Fruit fly (Drosophila melanogaster) whole organism, embryonic: ENCODE data around the gene Sem1.

Source experiments
- Atf-2 ChIP-seq: fragments of 200-800 bp; sonication (Bioruptor generic); optimal IDR thresholded peaks from 2 replicates; lab custom pipeline; 2016; ENCODE audit warnings: missing biosample characterization, missing genetic modification characterization
- BEAF-32 ChIP-seq: fragments of 200-800 bp; sonication (Bioruptor generic); optimal IDR thresholded peaks from 3 replicates; lab custom pipeline; 2017; ENCODE audit warnings: missing biosample characterization, missing genetic modification characterization, mild to moderate bottlenecking, moderate library complexity, missing genetic modification reagents
- CG10147 ChIP-seq: fragments of 200-800 bp; sonication (Bioruptor generic); optimal IDR thresholded peaks from 2 replicates; lab custom pipeline; 2019; ENCODE audit warnings: missing biosample characterization, mild to moderate bottlenecking, missing genetic modification characterization, moderate library complexity
- CG13775 ChIP-seq: fragments of 200-800 bp; sonication (Bioruptor generic); optimal IDR thresholded peaks from 3 replicates; lab custom pipeline; 2017; ENCODE audit warnings: missing biosample characterization, mild to moderate bottlenecking, missing genetic modification characterization
- CG14710 ChIP-seq: fragments of 200-800 bp; sonication (Bioruptor generic); optimal IDR thresholded peaks from 3 replicates; lab custom pipeline; 2019; ENCODE audit warnings: missing biosample characterization, mild to moderate bottlenecking, missing genetic modification characterization, moderate library complexity
- CG1792 ChIP-seq: fragments of 200-800 bp; sonication (Bioruptor generic); optimal IDR thresholded peaks from 2 replicates; lab custom pipeline; 2016; ENCODE audit warnings: missing biosample characterization, missing genetic modification characterization
- CG3407 ChIP-seq: fragments of 200-800 bp; sonication (Bioruptor generic); optimal IDR thresholded peaks from 2 replicates; lab custom pipeline; 2018; ENCODE audit warnings: missing biosample characterization, mild to moderate bottlenecking, missing genetic modification characterization
- CG34224 ChIP-seq: fragments of 200-800 bp; sonication (Bioruptor generic); IDR thresholded peaks from 3 replicates; pipeline ENCODE4 v1.3.6; 2022; ENCODE audit warnings: missing biosample characterization, missing genetic modification characterization; ENCODE audit not compliant: partially characterized antibody
- CG4282 ChIP-seq: fragments of 200-800 bp; sonication (Bioruptor generic); optimal IDR thresholded peaks from 2 replicates; lab custom pipeline; 2016; ENCODE audit warnings: missing biosample characterization, missing genetic modification characterization
- CG4617 ChIP-seq: fragments of 200-800 bp; sonication (Bioruptor generic); optimal IDR thresholded peaks from 3 replicates; lab custom pipeline; 2016; ENCODE audit warnings: missing biosample characterization, missing genetic modification characterization, borderline replicate concordance
- CG6791 ChIP-seq: fragments of 200-800 bp; sonication (Bioruptor generic); IDR thresholded peaks from 3 replicates; pipeline ENCODE4 v1.3.6; 2022; ENCODE audit warnings: missing biosample characterization, missing genetic modification characterization; ENCODE audit not compliant: partially characterized antibody
- CG6813 ChIP-seq: fragments of 200-800 bp; sonication (Bioruptor generic); optimal IDR thresholded peaks from 2 replicates; lab custom pipeline; 2017; ENCODE audit warnings: missing biosample characterization, missing genetic modification characterization, mild to moderate bottlenecking, moderate library complexity, missing genetic modification reagents
- CG6854 ChIP-seq: fragments of 200-800 bp; sonication (Bioruptor generic); optimal IDR thresholded peaks from 3 replicates; lab custom pipeline; 2017; ENCODE audit warnings: missing biosample characterization, mild to moderate bottlenecking, missing genetic modification characterization
- CG7928 ChIP-seq: fragments of 200-800 bp; sonication (Bioruptor generic); optimal IDR thresholded peaks from 2 replicates; lab custom pipeline; 2017; ENCODE audit warnings: missing biosample characterization, mild to moderate bottlenecking, missing genetic modification characterization
- CG7963 ChIP-seq: fragments of 200-800 bp; sonication (Bioruptor generic); IDR thresholded peaks from 3 replicates; pipeline ENCODE4 v1.3.6; 2022; ENCODE audit warnings: missing biosample characterization, missing genetic modification characterization; ENCODE audit not compliant: partially characterized antibody
- CG8089 ChIP-seq: fragments of 200-800 bp; sonication (Bioruptor generic); optimal IDR thresholded peaks from 3 replicates; lab custom pipeline; 2016; ENCODE audit warnings: missing biosample characterization, missing genetic modification characterization
- CHES-1-like ChIP-seq: fragments of 200-800 bp; sonication (Bioruptor generic); optimal IDR thresholded peaks from 2 replicates; lab custom pipeline; 2016; ENCODE audit warnings: missing biosample characterization, missing genetic modification characterization
- Chrac-16 ChIP-seq: fragments of 200-800 bp; sonication (Bioruptor generic); optimal IDR thresholded peaks from 3 replicates; lab custom pipeline; 2016; ENCODE audit warnings: missing biosample characterization, missing genetic modification characterization
- Dp ChIP-seq: fragments of 200-800 bp; sonication (Bioruptor generic); optimal IDR thresholded peaks from 2 replicates; lab custom pipeline; 2018; ENCODE audit warnings: missing biosample characterization, mild to moderate bottlenecking, missing genetic modification characterization, moderate library complexity
- Dref ChIP-seq: fragments of 200-800 bp; sonication (Bioruptor generic); IDR thresholded peaks from 2 replicates; pipeline ENCODE4 v1.3.6; 2022; ENCODE audit warnings: missing biosample characterization, missing genetic modification characterization
- E2f2 ChIP-seq: fragments of 200-800 bp; sonication (Bioruptor generic); IDR thresholded peaks from 2 replicates; pipeline ENCODE4 v1.3.6; 2022; ENCODE audit warnings: missing biosample characterization, missing genetic modification characterization
- Hand ChIP-seq: fragments of 200-800 bp; sonication (Bioruptor generic); optimal IDR thresholded peaks from 2 replicates; lab custom pipeline; 2017; ENCODE audit warnings: mild to moderate bottlenecking, missing biosample characterization, missing genetic modification reagents, missing genetic modification characterization
- HmgZ ChIP-seq: fragments of 200-800 bp; sonication (Bioruptor generic); optimal IDR thresholded peaks from 2 replicates; lab custom pipeline; 2018; ENCODE audit warnings: missing biosample characterization, mild to moderate bottlenecking, missing genetic modification characterization
- Meics ChIP-seq: fragments of 200-800 bp; sonication (Bioruptor generic); optimal IDR thresholded peaks from 2 replicates; lab custom pipeline; 2017; ENCODE audit warnings: missing biosample characterization, mild to moderate bottlenecking, missing genetic modification characterization
- Nf-YB ChIP-seq: fragments of 200-800 bp; sonication (Bioruptor generic); optimal IDR thresholded peaks from 3 replicates; lab custom pipeline; 2019; ENCODE audit warnings: missing biosample characterization, mild to moderate bottlenecking, missing genetic modification characterization, moderate library complexity
- Oaz ChIP-seq: fragments of 200-800 bp; sonication (Bioruptor generic); IDR thresholded peaks from 2 replicates; pipeline ENCODE4 v1.3.6; 2022; ENCODE audit warnings: missing biosample characterization, missing genetic modification characterization
- Side ChIP-seq: fragments of 200-800 bp; sonication (Bioruptor generic); optimal IDR thresholded peaks from 2 replicates; lab custom pipeline; 2016; ENCODE audit warnings: missing biosample characterization, missing genetic modification characterization
- Usf ChIP-seq: fragments of 200-800 bp; sonication (Bioruptor generic); optimal IDR thresholded peaks from 2 replicates; lab custom pipeline; 2017; ENCODE audit warnings: missing genotype, missing biosample characterization, missing genetic modification characterization
- Vsx1 ChIP-seq: fragments of 200-800 bp; sonication (Bioruptor generic); optimal IDR thresholded peaks from 2 replicates; lab custom pipeline; 2017; ENCODE audit warnings: missing biosample characterization, mild to moderate bottlenecking, missing genetic modification characterization, missing genetic modification reagents
- YL-1 ChIP-seq: fragments of 200-800 bp; sonication (Bioruptor generic); optimal IDR thresholded peaks from 3 replicates; lab custom pipeline; 2017; ENCODE audit warnings: missing biosample characterization, mild to moderate bottlenecking, missing genetic modification characterization
- chif ChIP-seq, 2 experiments: fragments of 200-800 bp; sonication (Bioruptor generic); optimal IDR thresholded peaks; 3 replicates each; lab custom pipeline; 2016; ENCODE audit warnings: missing biosample characterization in 2 of 2, missing genetic modification characterization in 2 of 2
- corto ChIP-seq: fragments of 200-800 bp; sonication (Bioruptor generic); optimal IDR thresholded peaks from 2 replicates; lab custom pipeline; 2016; ENCODE audit warnings: missing biosample characterization, mild to moderate bottlenecking, missing genetic modification characterization, moderate library complexity
- crp ChIP-seq, 2 experiments: fragments of 200-800 bp; sonication (Bioruptor generic); optimal IDR thresholded peaks; 2 replicates in 1 of 2; 3 replicates in 1 of 2; lab custom pipeline; 2017; ENCODE audit warnings: missing biosample characterization in 2 of 2, missing genetic modification characterization in 2 of 2, mild to moderate bottlenecking in 1 of 2, moderate library complexity in 1 of 2
- gro ChIP-seq: fragments of 200-800 bp; sonication (Bioruptor generic); optimal IDR thresholded peaks from 2 replicates; lab custom pipeline; 2016; ENCODE audit warnings: missing biosample characterization, missing genetic modification characterization
- her ChIP-seq: fragments of 200-800 bp; sonication (Bioruptor generic); optimal IDR thresholded peaks from 2 replicates; lab custom pipeline; 2016; ENCODE audit warnings: missing biosample characterization, missing genetic modification characterization
- kay ChIP-seq: fragments of 200-800 bp; sonication (Bioruptor generic); optimal IDR thresholded peaks from 2 replicates; lab custom pipeline; 2016; ENCODE audit warnings: missing biosample characterization, missing genetic modification characterization
- nmo ChIP-seq: fragments of 200-800 bp; sonication (Bioruptor generic); optimal IDR thresholded peaks from 2 replicates; lab custom pipeline; 2018; ENCODE audit warnings: missing biosample characterization, mild to moderate bottlenecking, missing genetic modification characterization, moderate library complexity
- pita ChIP-seq: fragments of 200-800 bp; sonication (Bioruptor generic); optimal IDR thresholded peaks from 2 replicates; lab custom pipeline; 2017; ENCODE audit warnings: missing biosample characterization, mild to moderate bottlenecking, missing genetic modification characterization
- pnt ChIP-seq: fragments of 200-800 bp; sonication (Bioruptor generic); optimal IDR thresholded peaks from 3 replicates; lab custom pipeline; 2016; ENCODE audit warnings: missing biosample characterization, missing genetic modification characterization
- pzg ChIP-seq: fragments of 200-800 bp; sonication (Bioruptor generic); optimal IDR thresholded peaks from 3 replicates; lab custom pipeline; 2018; ENCODE audit warnings: missing biosample characterization, mild to moderate bottlenecking, missing genetic modification characterization, moderate library complexity
- sd ChIP-seq: fragments of 200-800 bp; sonication (Bioruptor generic); optimal IDR thresholded peaks from 3 replicates; lab custom pipeline; 2018; ENCODE audit warnings: missing biosample characterization, mild to moderate bottlenecking, missing genetic modification characterization, moderate library complexity
- tna ChIP-seq: fragments of 200-800 bp; sonication (Bioruptor generic); IDR thresholded peaks from 2 replicates; pipeline ENCODE4 v1.3.6; 2022; ENCODE audit warnings: missing biosample characterization, missing genetic modification characterization; ENCODE audit not compliant: partially characterized antibody
- toy ChIP-seq: fragments of 200-800 bp; sonication (Bioruptor generic); IDR thresholded peaks from 2 replicates; pipeline ENCODE4 v1.3.6; 2022; ENCODE audit warnings: missing biosample characterization, missing genetic modification characterization
- trem ChIP-seq: fragments of 200-800 bp; optimal IDR thresholded peaks from 3 replicates; lab custom pipeline; 2019; ENCODE audit warnings: missing biosample characterization, mild to moderate bottlenecking, missing genetic modification characterization, moderate library complexity
- twi ChIP-seq: fragments of 200-800 bp; optimal IDR thresholded peaks from 2 replicates; lab custom pipeline; 2019; ENCODE audit warnings: missing biosample characterization, mild to moderate bottlenecking, missing genetic modification characterization, moderate library complexity
- unc-4 ChIP-seq: fragments of 200-800 bp; sonication (Bioruptor generic); IDR thresholded peaks from 2 replicates; pipeline ENCODE4 v1.3.6; 2022; ENCODE audit warnings: missing biosample characterization, missing genetic modification characterization; ENCODE audit not compliant: partially characterized antibody
- wdn ChIP-seq: fragments of 200-800 bp; sonication (Bioruptor generic); IDR thresholded peaks from 2 replicates; pipeline ENCODE4 v1.3.6; 2022; ENCODE audit warnings: missing biosample characterization, missing genetic modification characterization
- zen ChIP-seq: fragments of 200-800 bp; sonication (Bioruptor generic); optimal IDR thresholded peaks from 3 replicates; lab custom pipeline; 2018; ENCODE audit warnings: missing biosample characterization, mild to moderate bottlenecking, missing genetic modification characterization, moderate library complexity
- zen2 ChIP-seq: fragments of 200-800 bp; sonication (Bioruptor generic); IDR thresholded peaks from 3 replicates; pipeline ENCODE4 v1.3.6; 2022; ENCODE audit warnings: missing biosample characterization, missing genetic modification characterization; ENCODE audit not compliant: partially characterized antibody

Gene Sem1

DNA sequence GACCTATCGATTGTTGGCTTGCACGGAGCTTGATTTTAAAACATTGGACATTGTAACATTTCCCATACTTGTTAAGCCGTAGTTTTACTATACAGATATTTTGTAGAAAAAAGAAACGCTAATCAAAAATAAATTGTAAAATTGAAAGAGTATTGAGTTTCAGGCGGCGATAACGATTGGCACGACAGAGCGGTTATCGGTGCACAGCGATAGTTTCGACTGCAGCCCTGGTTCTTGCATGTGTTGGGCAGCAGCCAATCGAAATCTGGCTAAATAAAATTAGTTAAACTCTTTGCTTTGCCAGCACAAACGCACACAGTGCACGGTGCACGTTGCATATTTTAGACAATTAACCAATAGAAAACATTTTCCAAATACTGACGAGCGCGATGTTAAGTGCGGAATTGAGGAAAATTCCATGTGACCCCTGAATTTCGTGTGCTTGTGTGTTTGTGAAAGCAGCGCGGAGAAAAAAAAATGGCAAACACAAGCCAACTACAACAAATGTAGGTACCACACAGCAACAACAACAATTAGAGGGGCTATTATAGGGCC is 25.9 kb upstream of the Sem1 start, which contains the start of gene milt (continued):
- TF ChIP-seq zen (tag; lab: Kevin White, UChicago) (peak; percentile 1), wdn (no peak), Hand (GFP tag; lab: Kevin White, UChicago) (no peak), pita (GFP tag; lab: Kevin White, UChicago) (no peak), trem (tag; lab: Kevin White, UChicago) (peak; percentile 50), CG7928 (GFP tag; lab: Kevin White, UChicago) (peak; percentile 96), kay (GFP tag; lab: Kevin White, UChicago) (no peak), Meics (GFP tag; lab: Kevin White, UChicago) (no peak), her (GFP tag; lab: Kevin White, UChicago) (peak; percentile 5), gro (GFP tag; lab: Kevin White, UChicago) (peak; percentile 15), Dp (GFP tag; lab: Kevin White, UChicago) (peak; percentile 63), YL-1 (GFP tag; lab: Kevin White, UChicago) (peak; percentile 88), crp (GFP tag; optimal IDR thresholded peaks at IDR 0.05; lab: Kevin White, UChicago) (peak in 1 of 2 experiments; percentile 14), CG34224 (GFP tag; lab: Robert Waterston, UW) (peak; percentile 79), unc-4 (GFP tag; lab: Robert Waterston, UW) (peak; percentile 82), Side (GFP tag; lab: Kevin White, UChicago) (no peak), CG3407 (no peak), CG4282 (no peak), CG6791 (GFP tag; lab: Robert Waterston, UW) (peak; percentile 91), CG1792 (GFP tag; lab: Kevin White, UChicago) (peak; percentile 22), corto (no peak), CG14710 (tag; lab: Kevin White, UChicago) (peak; percentile 31), CG10147 (GFP tag; lab: Kevin White, UChicago) (no peak), CG6813 (GFP tag; lab: Kevin White, UChicago) (no peak), pnt (GFP tag; lab: Kevin White, UChicago) (no peak), CG8089 (GFP tag; lab: Kevin White, UChicago) (no peak), tna (peak; percentile 92), Dref (GFP tag; lab: Robert Waterston, UW) (peak; percentile 96), CG4617 (peak; percentile 78), zen2 (GFP tag; lab: Robert Waterston, UW) (peak; percentile 71; the same call in 2 of the 3 replicates), Usf (GFP tag; lab: Kevin White, UChicago) (no peak), pzg (GFP tag; lab: Kevin White, UChicago) (peak; percentile 72), CHES-1-like (GFP tag; lab: Kevin White, UChicago) (peak; percentile 0), CG7963 (peak; percentile 92), E2f2 (GFP tag; lab: Robert Waterston, UW) (peak; percentile 72), nmo (GFP tag; lab: Kevin White, UChicago) (peak; percentile 47), toy (GFP tag; lab: Robert Waterston, UW) (no peak), Nf-YB (GFP tag; lab: Kevin White, UChicago) (peak; percentile 93), sd (tag; lab: Kevin White, UChicago) (peak; percentile 11), Chrac-16 (GFP tag; lab: Kevin White, UChicago) (no peak), Oaz (GFP tag; lab: Robert Waterston, UW) (no peak), chif (GFP tag; optimal IDR thresholded peaks at IDR 0.05; lab: Kevin White, UChicago) (peak in 1 of 2 experiments; percentile 8), HmgZ (peak; percentile 60), Vsx1 (GFP tag; lab: Kevin White, UChicago) (peak; percentile 14), CG13775 (no peak), BEAF-32 (peak; percentile 81), twi (tag; lab: Kevin White, UChicago) (peak; percentile 40), CG6854 (GFP tag; lab: Kevin White, UChicago) (no peak), Atf-2 (GFP tag; lab: Kevin White, UChicago) (no peak)
